ENCODE assay signal across 5 fruit fly cellular contexts in genomic region chrX:7319053-7319702, dm6.
A peak's percentile ranks its signal among the peaks of the same experiment; 100 is the strongest.
TF ChIP-seq lines count a peak whose summit lies in the region.

No protein-coding gene starts in this region.

- peak; percentile 19 for TF ChIP-seq CTCF in whole organism, embryonic (GFP tag; optimal IDR thresholded peaks at IDR 0.05; lab: Kevin White, UChicago)

TF ChIP-seq in whole organism, adult, 20 proteins besides CTCF, POLR2A, EP300 and RAD21 (continues in another document):
- no peak for TF ChIP-seq CG7045 (GFP tag; optimal IDR thresholded peaks at IDR 0.05; lab: Kevin White, UChicago)
- peak; percentile 49 for TF ChIP-seq CG7101 (tag; optimal IDR thresholded peaks at IDR 0.05; lab: Kevin White, UChicago)
- no peak for TF ChIP-seq toe (GFP tag; optimal IDR thresholded peaks at IDR 0.05; lab: Kevin White, UChicago)
- no peak for TF ChIP-seq CG12768 (GFP tag; optimal IDR thresholded peaks at IDR 0.05; lab: Kevin White, UChicago)
- TF ChIP-seq tj (GFP tag; optimal IDR thresholded peaks at IDR 0.05; lab: Kevin White, UChicago): no peak
- no peak for TF ChIP-seq Mnt (GFP tag; optimal IDR thresholded peaks at IDR 0.05; lab: Kevin White, UChicago)
- TF ChIP-seq cic (GFP tag; optimal IDR thresholded peaks at IDR 0.05; lab: Kevin White, UChicago): no peak
- no peak for TF ChIP-seq CG5204 (GFP tag; optimal IDR thresholded peaks at IDR 0.05; lab: Kevin White, UChicago)
- no peak for TF ChIP-seq CG1620 (GFP tag; optimal IDR thresholded peaks at IDR 0.05; lab: Kevin White, UChicago)
- no peak for TF ChIP-seq Crg-1 (GFP tag; optimal IDR thresholded peaks at IDR 0.05; lab: Kevin White, UChicago)
- TF ChIP-seq pad (GFP tag; optimal IDR thresholded peaks at IDR 0.05; lab: Kevin White, UChicago): no peak
- no peak for TF ChIP-seq kay (GFP tag; lab: Kevin White, UChicago; ENCODE audit: borderline replicate concordance)
- no peak for TF ChIP-seq cnc (optimal IDR thresholded peaks at IDR 0.05; lab: Kevin White, UChicago)
- peak; percentile 59 for TF ChIP-seq CG14711 (tag; optimal IDR thresholded peaks at IDR 0.05; lab: Kevin White, UChicago)
- peak; percentile 21 for TF ChIP-seq bab1 (GFP tag; optimal IDR thresholded peaks at IDR 0.05; lab: Kevin White, UChicago)
- no peak for TF ChIP-seq CG11617 (GFP tag; optimal IDR thresholded peaks at IDR 0.05; lab: Kevin White, UChicago)
- TF ChIP-seq CG33017 (tag; optimal IDR thresholded peaks at IDR 0.05; lab: Kevin White, UChicago): no peak
- TF ChIP-seq ovo (GFP tag; optimal IDR thresholded peaks at IDR 0.05; lab: Kevin White, UChicago): no peak
- no peak for TF ChIP-seq Clk (GFP tag; optimal IDR thresholded peaks at IDR 0.05; lab: Kevin White, UChicago)

TF ChIP-seq in whole organism, embryonic, 481 proteins besides CTCF, POLR2A, EP300 and RAD21 (continues in another document):
- TF ChIP-seq ken (GFP tag; IDR thresholded peaks at IDR 0.05; lab: Robert Waterston, UW) (peak; percentile 71), ato (GFP tag; IDR thresholded peaks at IDR 0.05; lab: Robert Waterston, UW; ENCODE audit: partially characterized antibody) (no peak), CG30431 (GFP tag; optimal IDR thresholded peaks at IDR 0.05; lab: Kevin White, UChicago) (peak; percentile 77), sisA (GFP tag; IDR thresholded peaks at IDR 0.05; lab: Robert Waterston, UW) (peak; percentile 61; the same call in 1 of the 2 replicates), CG2129 (GFP tag; IDR thresholded peaks at IDR 0.05; lab: Robert Waterston, UW; ENCODE audit: partially characterized antibody) (no peak), zf30C (GFP tag; optimal IDR thresholded peaks at IDR 0.05; lab: Kevin White, UChicago) (peak; percentile 81), CG7357 (GFP tag; IDR thresholded peaks at IDR 0.05; lab: Robert Waterston, UW) (peak; percentile 54; the same call in 2 of the 3 replicates), CG17186 (GFP tag; optimal IDR thresholded peaks at IDR 0.05; lab: Kevin White, UChicago) (peak; percentile 64), CG12236 (GFP tag; optimal IDR thresholded peaks at IDR 0.05; lab: Kevin White, UChicago) (peak; percentile 67), CG34224 (GFP tag; IDR thresholded peaks at IDR 0.05; lab: Robert Waterston, UW; ENCODE audit: partially characterized antibody) (no peak), CG33213 (GFP tag; optimal IDR thresholded peaks at IDR 0.05; lab: Kevin White, UChicago) (peak; percentile 41), chm (GFP tag; IDR thresholded peaks at IDR 0.05; lab: Robert Waterston, UW) (peak; percentile 64; the same call in 1 of the 2 replicates), CG16813 (GFP tag; IDR thresholded peaks at IDR 0.05; lab: Robert Waterston, UW; ENCODE audit: partially characterized antibody) (no peak), CG11504 (tag; optimal IDR thresholded peaks at IDR 0.05; lab: Kevin White, UChicago) (peak; percentile 84), D19B (GFP tag; optimal IDR thresholded peaks at IDR 0.05; lab: Kevin White, UChicago) (no peak), CG32532 (GFP tag; IDR thresholded peaks at IDR 0.05; lab: Robert Waterston, UW) (no peak; the same call in 1 of the 2 replicates), eve (GFP tag; optimal IDR thresholded peaks at IDR 0.05; lab: Kevin White, UChicago) (peak; percentile 33 to 82)

TF ChIP-seq in whole organism, prepupa, 60 proteins besides CTCF, POLR2A, EP300 and RAD21 (continues in another document):
- TF ChIP-seq CG4318 (GFP tag; optimal IDR thresholded peaks at IDR 0.05; lab: Kevin White, UChicago): peak; percentile 83
- TF ChIP-seq CG32006 (GFP tag; optimal IDR thresholded peaks at IDR 0.05; lab: Kevin White, UChicago): peak; percentile 89
- TF ChIP-seq CG15336 (GFP tag; IDR thresholded peaks at IDR 0.05; lab: Robert Waterston, UW): peak; percentile 84
- TF ChIP-seq CG8319 (GFP tag; optimal IDR thresholded peaks at IDR 0.05; lab: Kevin White, UChicago): peak; percentile 71
- TF ChIP-seq Sox14 (GFP tag; optimal IDR thresholded peaks at IDR 0.05; lab: Kevin White, UChicago): peak; percentile 90
- peak; percentile 82 for TF ChIP-seq fd59A (GFP tag; optimal IDR thresholded peaks at IDR 0.05; lab: Kevin White, UChicago)
- peak; percentile 79 for TF ChIP-seq net (GFP tag; optimal IDR thresholded peaks at IDR 0.05; lab: Kevin White, UChicago)
- peak; percentile 71 for TF ChIP-seq CG7368 (GFP tag; optimal IDR thresholded peaks at IDR 0.05; lab: Kevin White, UChicago)
- TF ChIP-seq dsx (GFP tag; optimal IDR thresholded peaks at IDR 0.05; lab: Kevin White, UChicago; ENCODE audit: poor library complexity, severe bottlenecking): peak; percentile 55
- peak; percentile 67 for TF ChIP-seq CG11762 (GFP tag; optimal IDR thresholded peaks at IDR 0.05; lab: Kevin White, UChicago; ENCODE audit: insufficient read depth)
- peak; percentile 67 for TF ChIP-seq Gug (GFP tag; IDR thresholded peaks at IDR 0.05; lab: Robert Waterston, UW)
- peak; percentile 75 for TF ChIP-seq CG9139 (GFP tag; optimal IDR thresholded peaks at IDR 0.05; lab: Kevin White, UChicago)
- TF ChIP-seq Blimp-1 (GFP tag; optimal IDR thresholded peaks at IDR 0.05; lab: Kevin White, UChicago): peak; percentile 37
- TF ChIP-seq CG6792 (GFP tag; optimal IDR thresholded peaks at IDR 0.05; lab: Kevin White, UChicago): peak; percentile 87
- peak; percentile 75 for TF ChIP-seq spab (GFP tag; optimal IDR thresholded peaks at IDR 0.05; lab: Kevin White, UChicago)
- peak; percentile 88 for TF ChIP-seq Met (GFP tag; optimal IDR thresholded peaks at IDR 0.05; lab: Kevin White, UChicago)
- peak; percentile 89 for TF ChIP-seq svp (GFP tag; lab: Kevin White, UChicago)
- TF ChIP-seq topi (GFP tag; optimal IDR thresholded peaks at IDR 0.05; lab: Kevin White, UChicago): peak; percentile 93
- peak; percentile 75 for TF ChIP-seq Ets21C (GFP tag; optimal IDR thresholded peaks at IDR 0.05; lab: Kevin White, UChicago)

TF ChIP-seq in whole organism, pupa, 21 proteins besides CTCF, POLR2A, EP300 and RAD21:
- TF ChIP-seq CG8159 (tag; optimal IDR thresholded peaks at IDR 0.05; lab: Kevin White, UChicago): peak; percentile 89
- TF ChIP-seq Snoo (tag; optimal IDR thresholded peaks at IDR 0.05; lab: Kevin White, UChicago): peak; percentile 81
- peak; percentile 86 for TF ChIP-seq CG15710 (tag; optimal IDR thresholded peaks at IDR 0.05; lab: Kevin White, UChicago)
- peak; percentile 76 for TF ChIP-seq Pif1A (GFP tag; optimal IDR thresholded peaks at IDR 0.05; lab: Kevin White, UChicago)
- peak; percentile 86 for TF ChIP-seq D1 (tag; optimal IDR thresholded peaks at IDR 0.05; lab: Kevin White, UChicago)
- TF ChIP-seq CG9948 (tag; optimal IDR thresholded peaks at IDR 0.05; lab: Kevin White, UChicago): peak; percentile 88
- TF ChIP-seq CG32121 (GFP tag; IDR thresholded peaks at IDR 0.05; lab: Robert Waterston, UW): peak; percentile 52
- no peak for TF ChIP-seq EcR (GFP tag; optimal IDR thresholded peaks at IDR 0.05; lab: Kevin White, UChicago)
- no peak for TF ChIP-seq rn (GFP tag; IDR thresholded peaks at IDR 0.05; lab: Robert Waterston, UW)
- no peak for TF ChIP-seq CG10348 (GFP tag; IDR thresholded peaks at IDR 0.05; lab: Robert Waterston, UW)
- peak; percentile 55 for TF ChIP-seq gl (tag; optimal IDR thresholded peaks at IDR 0.05; lab: Kevin White, UChicago)
- peak; percentile 52 for TF ChIP-seq CG13204 (GFP tag; optimal IDR thresholded peaks at IDR 0.05; lab: Kevin White, UChicago)
- no peak for TF ChIP-seq CG12605 (GFP tag; IDR thresholded peaks at IDR 0.05; lab: Robert Waterston, UW)
- TF ChIP-seq CG14655 (GFP tag; optimal IDR thresholded peaks at IDR 0.05; lab: Kevin White, UChicago): peak; percentile 93
- TF ChIP-seq CG4496 (GFP tag; IDR thresholded peaks at IDR 0.05; lab: Robert Waterston, UW): peak; percentile 47
- 0 out of 3 replicates have a peak, but pooled peaks have one; percentile 55 for TF ChIP-seq fd96Ca (GFP tag; IDR thresholded peaks at IDR 0.05; lab: Robert Waterston, UW)
- TF ChIP-seq CG8301 (tag; optimal IDR thresholded peaks at IDR 0.05; lab: Kevin White, UChicago): peak; percentile 85
- peak; percentile 88 for TF ChIP-seq CG17806 (tag; optimal IDR thresholded peaks at IDR 0.05; lab: Kevin White, UChicago)
- TF ChIP-seq CG34367 (tag; optimal IDR thresholded peaks at IDR 0.05; lab: Kevin White, UChicago): peak; percentile 85
- TF ChIP-seq Ets98B (GFP tag; IDR thresholded peaks at IDR 0.05; lab: Robert Waterston, UW): no peak; the same call in 1 of the 2 replicates
- peak; percentile 63 for TF ChIP-seq Pif1B (GFP tag; optimal IDR thresholded peaks at IDR 0.05; lab: Kevin White, UChicago)

TF ChIP-seq in whole organism, wandering third instar larva, 38 proteins besides CTCF, POLR2A, EP300 and RAD21 (continues in another document):
- TF ChIP-seq brk (GFP tag; optimal IDR thresholded peaks at IDR 0.05; lab: Kevin White, UChicago): no peak
- TF ChIP-seq lola (GFP tag; optimal IDR thresholded peaks at IDR 0.05; lab: Kevin White, UChicago): no peak
- peak; percentile 82 for TF ChIP-seq br (GFP tag; optimal IDR thresholded peaks at IDR 0.05; lab: Kevin White, UChicago)
- no peak for TF ChIP-seq pan (optimal IDR thresholded peaks at IDR 0.05; lab: Kevin White, UChicago)
- no peak for TF ChIP-seq jim (GFP tag; optimal IDR thresholded peaks at IDR 0.05; lab: Kevin White, UChicago)
- TF ChIP-seq psq (GFP tag; optimal IDR thresholded peaks at IDR 0.05; lab: Kevin White, UChicago): peak; percentile 63
- peak; percentile 67 for TF ChIP-seq woc (GFP tag; optimal IDR thresholded peaks at IDR 0.05; lab: Kevin White, UChicago)
- peak; percentile 56 for TF ChIP-seq Myc (optimal IDR thresholded peaks at IDR 0.05; lab: Kevin White, UChicago)
- TF ChIP-seq GATAd (GFP tag; optimal IDR thresholded peaks at IDR 0.05; lab: Kevin White, UChicago): no peak
- peak; percentile 80 for TF ChIP-seq ey (GFP tag; optimal IDR thresholded peaks at IDR 0.05; lab: Kevin White, UChicago)
- no peak for TF ChIP-seq Vsx2 (GFP tag; optimal IDR thresholded peaks at IDR 0.05; lab: Kevin White, UChicago; ENCODE audit: partially characterized antibody)
- peak; percentile 20 for TF ChIP-seq dsf (GFP tag; optimal IDR thresholded peaks at IDR 0.05; lab: Kevin White, UChicago; ENCODE audit: borderline replicate concordance)
- no peak for TF ChIP-seq Rel (GFP tag; optimal IDR thresholded peaks at IDR 0.05; lab: Kevin White, UChicago)
- no peak for TF ChIP-seq Rel (tag; optimal IDR thresholded peaks at IDR 0.05; lab: Kevin White, UChicago)
- TF ChIP-seq dmrt93B (GFP tag; optimal IDR thresholded peaks at IDR 0.05; lab: Kevin White, UChicago): peak; percentile 75
- peak; percentile 83 for TF ChIP-seq HLH106 (tag; optimal IDR thresholded peaks at IDR 0.05; lab: Kevin White, UChicago)
- no peak for TF ChIP-seq Abd-B (GFP tag; optimal IDR thresholded peaks at IDR 0.05; lab: Kevin White, UChicago)
- no peak for TF ChIP-seq Dfd (GFP tag; optimal IDR thresholded peaks at IDR 0.05; lab: Kevin White, UChicago)
- peak; percentile 86 for TF ChIP-seq h (GFP tag; optimal IDR thresholded peaks at IDR 0.05; lab: Kevin White, UChicago)
- TF ChIP-seq Mio (GFP tag; optimal IDR thresholded peaks at IDR 0.05; lab: Kevin White, UChicago): no peak
- TF ChIP-seq rgr (GFP tag; optimal IDR thresholded peaks at IDR 0.05; lab: Kevin White, UChicago): peak; percentile 80
- peak; percentile 27 for TF ChIP-seq Jra (GFP tag; optimal IDR thresholded peaks at IDR 0.05; lab: Kevin White, UChicago)
- TF ChIP-seq CG9705 (GFP tag; optimal IDR thresholded peaks at IDR 0.05; lab: Kevin White, UChicago): peak; percentile 64
- TF ChIP-seq CG32264 (GFP tag; optimal IDR thresholded peaks at IDR 0.05; lab: Kevin White, UChicago): peak; percentile 35
